Worm (Caenorhabditis elegans) whole organism, mixed stage, embryonic: ENCODE measurements around the gene ncx-2.

Experiments
- ces-1 ChIP-seq: fragments of 150-350 bp; optimal IDR thresholded peaks from 2 replicates; lab custom pipeline; 2014; ENCODE audit warnings: missing biosample characterization, missing genetic modification reagents, missing genetic modification characterization
- mep-1 ChIP-seq: fragments of 150-350 bp; optimal IDR thresholded peaks from 2 replicates; lab custom pipeline; 2017; ENCODE audit warnings: missing biosample characterization, missing genetic modification reagents, missing genetic modification characterization, inconsistent platforms
- nhr-28 ChIP-seq: fragments of 150-350 bp; optimal IDR thresholded peaks from 2 replicates; lab custom pipeline; 2014; ENCODE audit warnings: missing biosample characterization, missing genetic modification characterization
- nhr-76 ChIP-seq: sonication (generic microtip); optimal IDR thresholded peaks from 2 replicates; lab custom pipeline; 2017; ENCODE audit warnings: missing biosample characterization, missing genetic modification characterization
- sptf-1 ChIP-seq: sonication (generic microtip); optimal IDR thresholded peaks from 2 replicates; lab custom pipeline; 2017; ENCODE audit warnings: mild to moderate bottlenecking, missing genetic modification characterization, moderate library complexity, missing compliant biosample characterization
- unc-62 ChIP-seq: fragments of 150-350 bp; optimal IDR thresholded peaks from 2 replicates; lab custom pipeline; 2014; ENCODE audit warnings: missing biosample characterization, missing genetic modification reagents, missing genetic modification characterization
- ztf-11 ChIP-seq: fragments of 150-350 bp; optimal IDR thresholded peaks from 2 replicates; lab custom pipeline; 2014; ENCODE audit warnings: missing biosample characterization, missing genetic modification characterization

ce11 chrV:5330967-5331366 is 27.5 kb downstream of the ncx-2 start, which contains the start of gene srg-26:
- TF ChIP-seq nhr-28 (no peak), mep-1 (tag; lab: Kevin White, UChicago) (no peak), ces-1 (no peak), sptf-1 (tag; lab: Kevin White, UChicago) (no peak), nhr-76 (tag; lab: Kevin White, UChicago) (no peak), ztf-11 (no peak), unc-62 (GFP tag; lab: Kevin White, UChicago) (no peak)
